Fruit fly (Drosophila melanogaster) whole organism, prepupa: ENCODE measurements around the gene sofe.

Source experiments
- CG10631 ChIP-seq: fragments of 200-800 bp; sonication (Bioruptor generic); optimal IDR thresholded peaks from 2 replicates; lab custom pipeline; 2016; ENCODE audit warnings: missing biosample characterization, missing genetic modification characterization
- CG11294 ChIP-seq: fragments of 200-800 bp; sonication (Bioruptor generic); IDR thresholded peaks from 2 replicates; pipeline ENCODE4 v1.3.6; 2022; ENCODE audit warnings: missing biosample characterization, missing genetic modification characterization
- CG15336 ChIP-seq: fragments of 200-800 bp; sonication (Bioruptor generic); IDR thresholded peaks from 2 replicates; pipeline ENCODE4 v1.3.6; 2022; ENCODE audit warnings: missing biosample characterization, missing genetic modification characterization
- CG1621 ChIP-seq: fragments of 200-800 bp; sonication (Bioruptor generic); optimal IDR thresholded peaks from 3 replicates; lab custom pipeline; 2018; ENCODE audit warnings: missing biosample characterization, mild to moderate bottlenecking, missing genetic modification characterization
- CG32006 ChIP-seq: fragments of 200-800 bp; sonication (Bioruptor generic); optimal IDR thresholded peaks from 3 replicates; lab custom pipeline; 2017; ENCODE audit warnings: missing biosample characterization, mild to moderate bottlenecking, missing genetic modification characterization
- CG34406 ChIP-seq: fragments of 200-800 bp; sonication (Bioruptor generic); optimal IDR thresholded peaks from 3 replicates; lab custom pipeline; 2016; ENCODE audit warnings: missing biosample characterization, missing genetic modification characterization
- CG3919 ChIP-seq: fragments of 200-800 bp; sonication (Bioruptor generic); optimal IDR thresholded peaks from 3 replicates; lab custom pipeline; 2016; ENCODE audit warnings: missing biosample characterization, missing genetic modification characterization
- CG4318 ChIP-seq: fragments of 200-800 bp; sonication (Bioruptor generic); optimal IDR thresholded peaks from 3 replicates; lab custom pipeline; 2017; ENCODE audit warnings: missing biosample characterization, mild to moderate bottlenecking, missing genetic modification characterization
- CG6163 ChIP-seq: fragments of 200-800 bp; sonication (Bioruptor generic); IDR thresholded peaks from 3 replicates; pipeline ENCODE4 v1.3.6; 2022; ENCODE audit warnings: missing biosample characterization, missing genetic modification characterization
- CG6792 ChIP-seq: fragments of 200-800 bp; sonication (Bioruptor generic); optimal IDR thresholded peaks from 3 replicates; lab custom pipeline; 2016; ENCODE audit warnings: missing biosample characterization, missing genetic modification characterization
- CG6854 ChIP-seq: fragments of 200-800 bp; sonication (Bioruptor generic); optimal IDR thresholded peaks from 2 replicates; lab custom pipeline; 2017; ENCODE audit warnings: missing biosample characterization, mild to moderate bottlenecking, missing genetic modification characterization
- CG7368 ChIP-seq: fragments of 200-800 bp; sonication (Bioruptor generic); optimal IDR thresholded peaks from 3 replicates; lab custom pipeline; 2016; ENCODE audit warnings: missing biosample characterization, missing genetic modification characterization
- Eip75B ChIP-seq: fragments of 200-800 bp; sonication (Bioruptor generic); optimal IDR thresholded peaks from 3 replicates; lab custom pipeline; 2016; ENCODE audit warnings: missing biosample characterization, missing genetic modification characterization
- Eip78C ChIP-seq: fragments of 200-800 bp; sonication (Bioruptor generic); peaks from one replicate; lab custom pipeline; 2016; ENCODE audit warnings: missing biosample characterization, missing genetic modification characterization
- Eip93F ChIP-seq: fragments of 200-800 bp; sonication (Bioruptor generic); optimal IDR thresholded peaks from 2 replicates; lab custom pipeline; 2016; ENCODE audit warnings: missing biosample characterization, mild to moderate bottlenecking, missing genetic modification characterization
- Ets21C ChIP-seq: fragments of 200-800 bp; sonication (Bioruptor generic); optimal IDR thresholded peaks from 3 replicates; lab custom pipeline; 2016; ENCODE audit warnings: missing biosample characterization, missing genetic modification characterization
- Hr38 ChIP-seq: sonication (Bioruptor generic); optimal IDR thresholded peaks from 2 replicates; lab custom pipeline; 2016; ENCODE audit warnings: missing biosample characterization, missing genetic modification characterization
- Hr4 ChIP-seq: fragments of 200-800 bp; sonication (Bioruptor generic); optimal IDR thresholded peaks from 3 replicates; lab custom pipeline; 2016; ENCODE audit warnings: missing biosample characterization, missing genetic modification characterization
- Lpt ChIP-seq: fragments of 200-800 bp; sonication (Bioruptor generic); optimal IDR thresholded peaks from 3 replicates; lab custom pipeline; 2016; ENCODE audit warnings: missing biosample characterization, missing genetic modification characterization
- Met ChIP-seq: fragments of 200-800 bp; sonication (Bioruptor generic); optimal IDR thresholded peaks from 3 replicates; lab custom pipeline; 2016; ENCODE audit warnings: missing biosample characterization, missing genetic modification characterization
- OdsH ChIP-seq: fragments of 200-800 bp; sonication (Bioruptor generic); optimal IDR thresholded peaks from 3 replicates; lab custom pipeline; 2016; ENCODE audit warnings: missing biosample characterization, missing genetic modification characterization
- Sox14 ChIP-seq: fragments of 200-800 bp; sonication (Bioruptor generic); optimal IDR thresholded peaks from 3 replicates; lab custom pipeline; 2016; ENCODE audit warnings: missing biosample characterization, missing genetic modification characterization
- Sox15 ChIP-seq: fragments of 200-800 bp; sonication (Bioruptor generic); optimal IDR thresholded peaks from 3 replicates; lab custom pipeline; 2016; ENCODE audit warnings: missing biosample characterization, missing genetic modification characterization
- cyc ChIP-seq: fragments of 200-800 bp; sonication (Bioruptor generic); optimal IDR thresholded peaks from 3 replicates; lab custom pipeline; 2016; ENCODE audit warnings: missing biosample characterization, missing genetic modification characterization
- dac ChIP-seq: fragments of 200-800 bp; sonication (Bioruptor generic); optimal IDR thresholded peaks from 2 replicates; lab custom pipeline; 2017; ENCODE audit warnings: missing biosample characterization, mild to moderate bottlenecking, missing genetic modification characterization
- eg ChIP-seq: fragments of 200-800 bp; sonication (Bioruptor generic); IDR thresholded peaks from 3 replicates; pipeline ENCODE4 v1.3.6; 2022; ENCODE audit warnings: missing biosample characterization, missing genetic modification characterization
- fd85E ChIP-seq: fragments of 200-800 bp; sonication (Bioruptor generic); optimal IDR thresholded peaks from 3 replicates; lab custom pipeline; 2016; ENCODE audit warnings: missing biosample characterization, missing genetic modification characterization
- fkh ChIP-seq: fragments of 200-800 bp; sonication (Bioruptor generic); optimal IDR thresholded peaks from 3 replicates; lab custom pipeline; 2017; ENCODE audit warnings: missing biosample characterization, mild to moderate bottlenecking, missing genetic modification characterization, moderate library complexity
- net ChIP-seq: fragments of 200-800 bp; sonication (Bioruptor generic); optimal IDR thresholded peaks from 3 replicates; lab custom pipeline; 2016; ENCODE audit warnings: missing biosample characterization, missing genetic modification characterization
- spab ChIP-seq: fragments of 200-800 bp; sonication (Bioruptor generic); optimal IDR thresholded peaks from 2 replicates; lab custom pipeline; 2017; ENCODE audit warnings: missing biosample characterization, mild to moderate bottlenecking, missing genetic modification characterization, missing genetic modification reagents
- ss ChIP-seq, 2 experiments: fragments of 200-800 bp; sonication (Bioruptor generic); optimal IDR thresholded peaks; 2 replicates in 1 of 2; 3 replicates in 1 of 2; lab custom pipeline; 2017 to 2018; ENCODE audit warnings: mild to moderate bottlenecking in 2 of 2, missing biosample characterization in 2 of 2, missing genetic modification characterization in 2 of 2, moderate library complexity in 1 of 2
- topi ChIP-seq: fragments of 200-800 bp; sonication (Bioruptor generic); optimal IDR thresholded peaks from 3 replicates; lab custom pipeline; 2016; ENCODE audit warnings: missing biosample characterization, missing genetic modification characterization
- vri ChIP-seq: fragments of 200-800 bp; sonication (Bioruptor generic); optimal IDR thresholded peaks from 3 replicates; lab custom pipeline; 2016; ENCODE audit warnings: missing biosample characterization, mild to moderate bottlenecking, missing genetic modification characterization

The sofe gene

dm6 chrX:10876451-10876850 is 19.2 kb upstream of the sofe start:
- no peak for TF ChIP-seq CG1621 (tag; lab: Kevin White, UChicago)
- TF ChIP-seq Sox14, result no peak
- TF ChIP-seq Met (GFP tag; lab: Kevin White, UChicago), result no peak

dm6 chrX:10869045-10869444 is 11.8 kb upstream of the sofe start, which contains the start of gene CG2157:
Gene CG2157 (plus strand): TSS chrX:10869284.
- no peak for TF ChIP-seq dac (GFP tag; lab: Kevin White, UChicago)
- TF ChIP-seq CG6792 (GFP tag; lab: Kevin White, UChicago), result no peak
- TF ChIP-seq spab (GFP tag; lab: Kevin White, UChicago), result no peak
- TF ChIP-seq Sox14, result no peak
- TF ChIP-seq Hr38 (GFP tag; lab: Kevin White, UChicago), result no peak
- no peak for TF ChIP-seq cyc

dm6 chrX:10867692-10868091 is 10.5 kb upstream of the sofe start:
- TF ChIP-seq Eip75B (no peak), Hr38 (GFP tag; lab: Kevin White, UChicago) (no peak), Lpt (GFP tag; lab: Kevin White, UChicago) (no peak), Sox15 (GFP tag; lab: Kevin White, UChicago) (no peak), OdsH (GFP tag; lab: Kevin White, UChicago) (no peak), CG1621 (tag; lab: Kevin White, UChicago) (no peak), CG7368 (no peak), CG4318 (GFP tag; lab: Kevin White, UChicago) (no peak), CG6163 (GFP tag; lab: Robert Waterston, UW) (no peak)

dm6 chrX:10865580-10866331 is 8.5 kb upstream of the sofe start:
- TF ChIP-seq CG7368, result no peak
- TF ChIP-seq Hr38 (GFP tag; lab: Kevin White, UChicago), result no peak
- no peak for TF ChIP-seq Eip78C
- no peak for TF ChIP-seq CG10631 (GFP tag; lab: Kevin White, UChicago)
- TF ChIP-seq CG1621 (tag; lab: Kevin White, UChicago), result no peak
- TF ChIP-seq CG34406, result no peak
- no peak for TF ChIP-seq CG4318 (GFP tag; lab: Kevin White, UChicago)
- no peak for TF ChIP-seq CG11294
- no peak for TF ChIP-seq topi
- no peak for TF ChIP-seq CG15336
- no peak for TF ChIP-seq ss (GFP tag; optimal IDR thresholded peaks at IDR 0.05; lab: Kevin White, UChicago)
- TF ChIP-seq CG6854, result no peak
- no peak for TF ChIP-seq spab (GFP tag; lab: Kevin White, UChicago)
- no peak for TF ChIP-seq Hr4
- TF ChIP-seq fd85E, result no peak
- no peak for TF ChIP-seq Eip93F (GFP tag; lab: Kevin White, UChicago)
- TF ChIP-seq net (GFP tag; lab: Kevin White, UChicago), result no peak
- TF ChIP-seq vri (GFP tag; lab: Kevin White, UChicago), result no peak
- TF ChIP-seq CG32006, result no peak

dm6 chrX:10857853-10858252 is 640 bp upstream of the sofe start:
- TF ChIP-seq ss (GFP tag; optimal IDR thresholded peaks at IDR 0.05; lab: Kevin White, UChicago) (no peak), CG34406 (no peak), CG3919 (GFP tag; lab: Kevin White, UChicago) (no peak), Hr4 (no peak), Sox15 (GFP tag; lab: Kevin White, UChicago) (no peak), eg (GFP tag; lab: Robert Waterston, UW) (no peak), Ets21C (no peak), fkh (GFP tag; lab: Kevin White, UChicago) (no peak), dac (GFP tag; lab: Kevin White, UChicago) (no peak)
- TF ChIP-seq, all 60 proteins: peak for 0
